Fruit fly (Drosophila melanogaster): ENCODE results near the gene Cdc16.
A peak's percentile ranks its signal among the peaks of the same experiment; 100 is the strongest.

Gene Cdc16

DNA sequence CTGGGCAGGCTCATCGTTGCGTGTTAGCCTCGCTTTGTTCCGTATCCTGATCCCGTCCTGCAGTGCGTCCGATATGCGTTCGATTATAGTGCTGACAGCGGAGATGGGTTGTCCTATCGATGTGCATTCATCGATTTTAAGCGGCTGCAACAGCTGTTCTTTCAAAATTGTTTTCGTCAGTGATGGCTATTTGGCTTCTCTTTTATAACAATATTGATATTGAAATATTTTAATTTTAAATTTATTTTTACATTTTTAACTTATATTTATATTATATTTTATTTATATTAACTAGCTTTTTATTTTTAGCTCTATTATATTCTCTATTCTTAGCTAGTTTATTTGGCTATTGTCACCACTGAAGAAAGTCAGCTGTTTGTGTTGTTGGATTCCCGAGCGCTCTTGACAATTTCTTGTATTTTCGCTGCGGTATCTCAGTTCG lies 23.0 kb upstream of the Cdc16 start, which contains the start of the genes wda and Pex11c:
wda (minus strand) TSS at position 102 of the 442 bp plus-strand sequence.
Pex11c (plus strand) TSS at position 380 of the 442 bp plus-strand sequence.
- TF ChIP-seq CG11617 (GFP tag; optimal IDR thresholded peaks at IDR 0.05) (peak; percentile 89), kay (GFP tag; ENCODE audit: borderline replicate concordance) (peak; percentile 75), Mnt (GFP tag; optimal IDR thresholded peaks at IDR 0.05) (peak; percentile 54), cnc (optimal IDR thresholded peaks at IDR 0.05) (no peak), CG7045 (GFP tag; optimal IDR thresholded peaks at IDR 0.05) (peak; percentile 68), bab1 (GFP tag; optimal IDR thresholded peaks at IDR 0.05) (peak; percentile 81), Crg-1 (GFP tag; optimal IDR thresholded peaks at IDR 0.05) (peak; percentile 22), CG7101 (tag; optimal IDR thresholded peaks at IDR 0.05) (peak; percentile 95), tj (GFP tag; optimal IDR thresholded peaks at IDR 0.05) (peak; percentile 68), Clk (GFP tag; optimal IDR thresholded peaks at IDR 0.05) (peak; percentile 18), CG14711 (tag; optimal IDR thresholded peaks at IDR 0.05) (peak; percentile 87), cic (GFP tag; optimal IDR thresholded peaks at IDR 0.05) (no peak), CG5204 (GFP tag; optimal IDR thresholded peaks at IDR 0.05) (no peak), Hr96 (GFP tag; optimal IDR thresholded peaks at IDR 0.05) (no peak), CG1620 (GFP tag; optimal IDR thresholded peaks at IDR 0.05) (no peak), CG33017 (tag; optimal IDR thresholded peaks at IDR 0.05) (peak; percentile 92), pad (GFP tag; optimal IDR thresholded peaks at IDR 0.05) (peak; percentile 64), CG12768 (GFP tag; optimal IDR thresholded peaks at IDR 0.05) (peak; percentile 60), ovo (GFP tag; optimal IDR thresholded peaks at IDR 0.05) (peak; percentile 60), toe (GFP tag; optimal IDR thresholded peaks at IDR 0.05) (peak; percentile 3)

DNA sequence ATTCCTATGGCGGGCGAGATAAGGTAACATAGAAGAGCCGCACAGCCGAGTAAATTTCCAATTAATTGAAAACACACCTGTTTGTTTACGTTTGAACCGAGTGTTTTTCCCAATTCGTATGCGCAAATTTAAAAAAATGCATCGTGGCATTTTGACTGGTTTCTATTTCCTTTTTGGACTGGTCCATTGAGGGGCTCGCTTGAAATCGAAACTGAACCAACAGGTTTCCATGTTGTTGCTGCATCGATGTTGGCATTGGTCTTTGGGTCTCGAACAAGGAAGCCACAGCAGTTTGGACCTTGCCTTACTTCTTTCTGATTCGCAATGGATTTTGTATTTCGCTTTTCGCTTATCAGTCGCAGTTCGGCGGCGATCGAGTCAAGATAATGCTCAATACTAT lies 22.5 kb upstream of the Cdc16 start:
- TF ChIP-seq Crg-1 (GFP tag; optimal IDR thresholded peaks at IDR 0.05) (no peak), kay (GFP tag; ENCODE audit: borderline replicate concordance) (no peak)

- TF ChIP-seq Crg-1 (GFP tag; optimal IDR thresholded peaks at IDR 0.05), result no peak
Observed at dm6 chr3R:23260569-23260968, 20.4 kb upstream of the Cdc16 start.

DNA sequence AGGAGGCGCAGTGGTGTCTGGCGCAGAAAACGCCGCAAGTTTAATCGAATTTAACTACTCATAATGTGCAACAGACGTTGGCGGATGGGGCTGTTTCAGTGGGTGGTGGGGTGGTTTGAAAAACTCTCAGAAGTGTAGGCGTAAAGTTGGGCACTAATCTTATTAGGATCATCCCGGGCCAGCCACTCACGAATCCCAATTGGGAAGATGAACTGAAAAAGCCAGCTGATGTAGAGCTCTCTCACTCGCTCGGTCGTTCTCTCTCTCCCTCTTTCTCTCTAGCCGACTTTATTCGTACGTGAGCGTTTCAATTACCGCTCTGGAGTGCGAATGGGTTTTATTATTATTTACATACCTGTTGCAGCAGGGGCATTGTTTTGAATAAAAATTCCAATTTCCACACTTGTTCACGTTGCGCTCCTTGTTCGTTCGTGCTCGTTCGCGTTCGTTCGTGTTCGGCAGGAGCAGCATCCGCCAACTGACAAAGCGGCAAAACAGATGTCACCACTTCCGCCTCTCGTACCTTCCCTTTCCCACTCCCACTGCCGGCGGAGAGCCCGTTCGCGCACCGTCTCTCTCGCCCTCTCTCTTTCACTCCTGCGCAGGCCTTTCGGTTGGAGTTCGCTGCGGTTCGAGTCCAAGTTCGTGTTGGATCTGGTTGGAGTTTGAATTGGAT lies 2.2 kb upstream of the Cdc16 start:
- TF ChIP-seq CG33017 (tag; optimal IDR thresholded peaks at IDR 0.05) (no peak), CG7101 (tag; optimal IDR thresholded peaks at IDR 0.05) (no peak), kay (GFP tag; ENCODE audit: borderline replicate concordance) (no peak), CG12768 (GFP tag; optimal IDR thresholded peaks at IDR 0.05) (no peak), Hr96 (GFP tag; optimal IDR thresholded peaks at IDR 0.05) (no peak), CG7045 (GFP tag; optimal IDR thresholded peaks at IDR 0.05) (no peak), CG11617 (GFP tag; optimal IDR thresholded peaks at IDR 0.05) (no peak), ovo (GFP tag; optimal IDR thresholded peaks at IDR 0.05) (no peak), cic (GFP tag; optimal IDR thresholded peaks at IDR 0.05) (no peak), CG1620 (GFP tag; optimal IDR thresholded peaks at IDR 0.05) (no peak), pad (GFP tag; optimal IDR thresholded peaks at IDR 0.05) (no peak), tj (GFP tag; optimal IDR thresholded peaks at IDR 0.05) (no peak), CG14711 (tag; optimal IDR thresholded peaks at IDR 0.05) (no peak), CG5204 (GFP tag; optimal IDR thresholded peaks at IDR 0.05) (no peak), Crg-1 (GFP tag; optimal IDR thresholded peaks at IDR 0.05) (no peak), Clk (GFP tag; optimal IDR thresholded peaks at IDR 0.05) (no peak)

DNA sequence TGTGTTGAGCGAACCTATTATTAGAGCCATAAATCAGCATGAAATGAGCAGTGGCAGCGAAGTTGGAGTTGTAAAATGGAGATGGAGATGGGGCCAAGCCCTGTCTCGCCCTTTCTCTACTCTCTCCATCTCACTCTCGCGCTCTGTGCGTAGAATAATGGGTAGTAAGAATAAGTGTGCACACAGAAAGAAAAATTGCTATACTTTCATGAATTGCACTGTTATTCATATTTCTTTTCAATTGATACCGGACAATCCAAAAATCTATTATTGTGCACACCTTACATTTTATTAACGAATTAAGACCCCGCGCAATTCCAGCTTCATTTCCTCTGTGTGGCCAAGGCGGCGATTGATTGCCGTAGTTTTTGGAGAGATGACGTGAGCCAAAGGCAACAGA lies 1.2 kb upstream of the Cdc16 start:
- TF ChIP-seq CG11617 (GFP tag; optimal IDR thresholded peaks at IDR 0.05) (no peak), CG14711 (tag; optimal IDR thresholded peaks at IDR 0.05) (no peak), Clk (GFP tag; optimal IDR thresholded peaks at IDR 0.05) (no peak), CG12768 (GFP tag; optimal IDR thresholded peaks at IDR 0.05) (no peak), pad (GFP tag; optimal IDR thresholded peaks at IDR 0.05) (peak; percentile 69)

DNA sequence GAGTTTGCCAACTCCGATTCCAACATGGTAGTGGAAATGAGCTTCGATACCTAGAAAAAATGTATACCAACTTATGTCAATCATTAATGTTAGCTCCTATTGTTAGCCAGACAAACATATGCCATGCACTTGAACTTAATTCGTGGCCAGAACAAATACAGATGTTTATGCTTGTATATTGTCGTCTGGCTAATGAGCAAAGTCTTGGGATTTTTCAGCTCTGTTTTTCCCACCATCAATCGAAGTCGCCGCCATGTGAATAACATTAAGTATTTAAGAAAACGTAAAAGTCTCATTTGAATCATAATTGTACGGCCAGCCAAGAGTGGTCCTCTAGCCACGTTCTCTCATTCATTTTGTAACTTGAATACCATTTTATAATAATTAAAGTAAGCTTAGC lies 2.7 kb downstream of the Cdc16 start, which contains the start of gene CG6763:
CG6763 (plus strand) TSS at position 301 of the 400 bp plus-strand sequence.
- TF ChIP-seq CG14711 (tag; optimal IDR thresholded peaks at IDR 0.05) (no peak), CG7101 (tag; optimal IDR thresholded peaks at IDR 0.05) (no peak), CG1620 (GFP tag; optimal IDR thresholded peaks at IDR 0.05) (no peak), CG7045 (GFP tag; optimal IDR thresholded peaks at IDR 0.05) (no peak), tj (GFP tag; optimal IDR thresholded peaks at IDR 0.05) (no peak), CG12768 (GFP tag; optimal IDR thresholded peaks at IDR 0.05) (no peak), ovo (GFP tag; optimal IDR thresholded peaks at IDR 0.05) (no peak), cnc (optimal IDR thresholded peaks at IDR 0.05) (no peak)

dm6 chr3R:23284256-23284655 lies 3.3 kb downstream of the Cdc16 start:
- TF ChIP-seq kay (GFP tag; ENCODE audit: borderline replicate concordance), result no peak
- no peak for TF ChIP-seq Mnt (GFP tag; optimal IDR thresholded peaks at IDR 0.05)
- TF ChIP-seq CG5204 (GFP tag; optimal IDR thresholded peaks at IDR 0.05), result no peak
- no peak for TF ChIP-seq cic (GFP tag; optimal IDR thresholded peaks at IDR 0.05)
- no peak for TF ChIP-seq cnc (optimal IDR thresholded peaks at IDR 0.05)
- no peak for TF ChIP-seq CG12768 (GFP tag; optimal IDR thresholded peaks at IDR 0.05)
- TF ChIP-seq Hr96 (GFP tag; optimal IDR thresholded peaks at IDR 0.05), result no peak
- TF ChIP-seq CG33017 (tag; optimal IDR thresholded peaks at IDR 0.05), result peak; percentile 30
- no peak for TF ChIP-seq CG14711 (tag; optimal IDR thresholded peaks at IDR 0.05)
- TF ChIP-seq CG7045 (GFP tag; optimal IDR thresholded peaks at IDR 0.05), result no peak
- peak; percentile 9 for TF ChIP-seq CG7101 (tag; optimal IDR thresholded peaks at IDR 0.05)
- TF ChIP-seq CG1620 (GFP tag; optimal IDR thresholded peaks at IDR 0.05), result no peak
- no peak for TF ChIP-seq Clk (GFP tag; optimal IDR thresholded peaks at IDR 0.05)
- TF ChIP-seq toe (GFP tag; optimal IDR thresholded peaks at IDR 0.05), result no peak
- no peak for TF ChIP-seq bab1 (GFP tag; optimal IDR thresholded peaks at IDR 0.05)
- no peak for TF ChIP-seq tj (GFP tag; optimal IDR thresholded peaks at IDR 0.05)
